Worm (Caenorhabditis elegans) whole organism, L2 larva: ENCODE measurements around the gene F07C3.3.

Source experiments
- aly-2 ChIP-seq: fragments of 150-350 bp; optimal IDR thresholded peaks from 2 replicates; lab custom pipeline; 2014; ENCODE audit warnings: missing biosample characterization, missing genetic modification characterization
- lin-39 ChIP-seq: fragments of 150-350 bp; optimal IDR thresholded peaks from 2 replicates; lab custom pipeline; 2014; ENCODE audit warnings: missing biosample characterization, missing genetic modification reagents, missing genetic modification characterization
- mdl-1 ChIP-seq, 2 experiments: fragments of 150-350 bp in 1 of 2; sonication (generic microtip) in 1 of 2; optimal IDR thresholded peaks; 2 replicates each; lab custom pipeline; 2017; ENCODE audit warnings: missing biosample characterization in 2 of 2, missing genetic modification characterization in 2 of 2
- nhr-77 ChIP-seq: fragments of 150-350 bp; optimal IDR thresholded peaks from 2 replicates; lab custom pipeline; 2014; ENCODE audit warnings: missing biosample characterization, missing genetic modification characterization

- TF ChIP-seq nhr-77 (tag; lab: Kevin White, UChicago) (no peak), aly-2 (no peak), mdl-1 (tag; optimal IDR thresholded peaks at IDR 0.05; lab: Kevin White, UChicago) (no peak), lin-39 (tag; lab: Kevin White, UChicago) (no peak)
Measured at ce11 chrV:9225675-9226144, 6.5 kb downstream of the F07C3.3 start, which contains the start of gene F07C3.2.
